Fruit fly (Drosophila melanogaster) whole organism, wandering third instar larva: ENCODE data around the gene CG13614.

Source experiments
- Abd-B ChIP-seq: fragments of >200 bp; optimal IDR thresholded peaks from 2 replicates; lab custom pipeline; 2017; ENCODE audit warnings: missing biosample characterization, missing genetic modification characterization
- CG32264 ChIP-seq: fragments of 200-800 bp; sonication (Bioruptor generic); optimal IDR thresholded peaks from 2 replicates; lab custom pipeline; 2016; ENCODE audit warnings: missing biosample characterization, missing genetic modification characterization
- N ChIP-seq: fragments of >200 bp; optimal IDR thresholded peaks from 2 replicates; lab custom pipeline; 2018; ENCODE audit warnings: missing biosample characterization, missing external identifiers, missing genetic modification characterization
- foxo ChIP-seq, 2 experiments: fragments of 200-800 bp; sonication (Bioruptor generic); optimal IDR thresholded peaks; 2 replicates in 1 of 2; 3 replicates in 1 of 2; lab custom pipeline; 2016 to 2017; ENCODE audit warnings: missing biosample characterization in 2 of 2, missing genetic modification characterization in 2 of 2
- fru ChIP-seq: fragments of 200-800 bp; sonication (Bioruptor generic); optimal IDR thresholded peaks from 3 replicates; lab custom pipeline; 2016; ENCODE audit warnings: missing biosample characterization, mild to moderate bottlenecking, missing genetic modification characterization
- h ChIP-seq: fragments of 200-800 bp; sonication (Bioruptor generic); optimal IDR thresholded peaks from 3 replicates; lab custom pipeline; 2016; ENCODE audit warnings: missing biosample characterization, mild to moderate bottlenecking, missing genetic modification characterization
- pan ChIP-seq: fragments of >200 bp; optimal IDR thresholded peaks from 2 replicates; lab custom pipeline; 2017
- psq ChIP-seq: fragments of 200-800 bp; sonication (Bioruptor generic); optimal IDR thresholded peaks from 3 replicates; lab custom pipeline; 2017; ENCODE audit warnings: missing biosample characterization, mild to moderate bottlenecking, missing genetic modification characterization, moderate library complexity
- tai ChIP-seq: sonication (Bioruptor generic); optimal IDR thresholded peaks from 2 replicates; lab custom pipeline; 2016; ENCODE audit warnings: missing biosample characterization, missing genetic modification characterization
- usp ChIP-seq: fragments of >200 bp; optimal IDR thresholded peaks from 2 replicates; lab custom pipeline; 2017; ENCODE audit warnings: missing biosample characterization, missing genetic modification characterization

DNA sequence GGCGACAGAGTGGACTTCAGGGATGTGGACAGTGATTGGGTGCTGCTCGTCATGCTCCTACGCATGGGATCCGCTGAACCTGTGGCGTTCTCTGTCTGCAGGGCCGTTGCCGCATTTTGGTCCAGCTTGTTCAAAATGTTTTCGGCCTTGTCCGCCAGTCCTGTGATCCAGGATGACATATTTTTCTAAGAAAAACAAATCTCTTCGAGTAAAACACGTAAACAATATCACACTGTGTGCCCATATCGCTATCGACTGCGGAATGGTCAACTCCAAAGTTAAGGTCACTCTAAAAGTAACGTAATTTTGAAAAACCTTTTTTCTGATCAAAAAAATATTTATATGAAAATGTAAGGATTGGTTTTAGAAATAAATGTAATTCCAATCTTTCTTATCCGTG, 11.7 kb upstream of the CG13614 start, which contains the start of gene Golgin84:
- TF ChIP-seq tai (no peak), h (no peak), Abd-B (no peak), foxo (GFP tag; optimal IDR thresholded peaks at IDR 0.05; lab: Kevin White, UChicago) (no peak), psq (GFP tag; lab: Kevin White, UChicago) (no peak), fru (GFP tag; lab: Kevin White, UChicago) (no peak), N (GFP tag; lab: Kevin White, UChicago) (no peak), usp (GFP tag; lab: Kevin White, UChicago) (no peak), pan (no peak), CG32264 (GFP tag; lab: Kevin White, UChicago) (no peak)
